Worm (Caenorhabditis elegans) whole organism, dauer: ENCODE data around the gene ZK795.2.

Source experiments
- unc-62 ChIP-seq: sonication (generic microtip); optimal IDR thresholded peaks from 2 replicates; lab custom pipeline; 2017; ENCODE audit warnings: missing biosample characterization, missing genetic modification reagents, missing genetic modification characterization

The ZK795.2 gene

ce11 chrIV:12560568-12560967 is 1.8 kb upstream of the ZK795.2 start, which contains the start of gene snb-7:
Gene snb-7 (plus strand): TSS chrIV:12560868.
- no peak for TF ChIP-seq unc-62 (GFP tag; lab: Kevin White, UChicago)

ce11 chrIV:12551944-12552343 is 6.8 kb downstream of the ZK795.2 start:
- TF ChIP-seq unc-62 (GFP tag; lab: Kevin White, UChicago) = no peak

ce11 chrIV:12549014-12549413 is 9.8 kb downstream of the ZK795.2 start:
- no peak for TF ChIP-seq unc-62 (GFP tag; lab: Kevin White, UChicago)

- no peak for TF ChIP-seq unc-62 (GFP tag; lab: Kevin White, UChicago)
Measured at ce11 chrIV:12547824-12548223, 11.0 kb downstream of the ZK795.2 start, which contains the start of gene ipmk-1. Gene ipmk-1 (plus strand): TSS chrIV:12548124.

- no peak for TF ChIP-seq unc-62 (GFP tag; lab: Kevin White, UChicago)
Measured at ce11 chrIV:12545902-12546301, 12.9 kb downstream of the ZK795.2 start.

- TF ChIP-seq unc-62 (GFP tag; lab: Kevin White, UChicago) = no peak
Measured at ce11 chrIV:12545393-12545792, 13.4 kb downstream of the ZK795.2 start.

- no peak for TF ChIP-seq unc-62 (GFP tag; lab: Kevin White, UChicago)
Measured at ce11 chrIV:12544624-12545023, 14.2 kb downstream of the ZK795.2 start.

ce11 chrIV:12542011-12542410 is 16.8 kb downstream of the ZK795.2 start, which contains the start of gene ham-1:
Gene ham-1 (plus strand): TSS chrIV:12542183.
- TF ChIP-seq unc-62 (GFP tag; lab: Kevin White, UChicago) = no peak

DNA sequence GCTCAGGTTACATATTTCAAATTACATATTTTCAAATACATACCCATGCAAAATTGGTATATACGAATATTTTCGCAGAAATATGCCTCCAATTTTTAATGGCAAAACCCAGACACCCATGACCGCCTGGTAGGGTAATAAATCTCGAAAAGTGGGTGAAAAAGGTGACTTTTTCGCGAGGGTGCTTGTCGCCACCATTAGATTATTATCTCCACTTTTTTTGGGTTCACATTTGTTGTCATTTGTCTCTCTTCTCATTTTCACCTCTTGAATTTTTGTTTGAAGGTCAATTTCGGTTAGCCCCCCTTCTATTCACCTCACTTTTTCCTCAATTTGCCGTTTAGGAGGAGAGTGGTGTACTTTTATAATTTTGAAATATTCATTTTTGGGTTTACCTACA is 18.5 kb downstream of the ZK795.2 start:
- no peak for TF ChIP-seq unc-62 (GFP tag; lab: Kevin White, UChicago)

DNA sequence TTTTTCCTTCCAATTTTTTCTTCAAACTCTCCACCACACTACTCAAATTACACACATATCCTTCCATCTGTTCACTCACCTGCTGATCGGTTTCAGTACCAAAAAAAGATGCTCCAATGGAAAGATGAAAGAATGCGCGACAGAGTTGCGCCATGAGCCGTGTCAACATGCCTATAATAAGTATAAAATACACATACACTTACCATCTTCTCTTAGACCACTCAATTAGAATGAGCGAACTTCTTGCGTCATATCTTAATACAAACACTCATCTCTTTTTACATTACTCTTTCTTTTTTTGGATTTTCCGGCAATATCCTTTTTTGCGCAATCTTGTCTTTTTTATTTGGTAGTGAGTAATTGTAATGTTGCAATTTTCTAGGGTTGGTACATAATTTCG is 21.1 kb downstream of the ZK795.2 start:
- TF ChIP-seq unc-62 (GFP tag; lab: Kevin White, UChicago) = no peak

- no peak for TF ChIP-seq unc-62 (GFP tag; lab: Kevin White, UChicago)
Measured at ce11 chrIV:12536358-12536757, 22.4 kb downstream of the ZK795.2 start.

DNA sequence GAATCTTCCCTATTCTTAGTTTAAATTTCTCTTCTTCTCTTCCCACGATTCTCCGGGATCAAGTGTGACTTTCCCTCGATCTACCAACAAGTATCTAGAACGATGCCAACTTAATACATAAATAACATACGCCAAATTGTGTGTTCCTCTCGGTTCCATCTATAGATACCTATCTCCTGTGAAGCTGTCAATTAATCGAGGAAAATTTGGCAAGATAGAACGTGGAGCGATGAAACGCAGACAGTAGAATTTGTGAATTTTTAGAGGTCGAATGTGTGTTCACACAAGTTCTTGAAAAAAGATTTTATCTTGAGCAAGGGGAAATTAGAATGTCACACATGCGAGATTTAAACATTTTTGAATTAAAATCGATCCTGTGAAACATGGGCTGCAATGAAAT is 27.3 kb downstream of the ZK795.2 start:
- no peak for TF ChIP-seq unc-62 (GFP tag; lab: Kevin White, UChicago)

- no peak for TF ChIP-seq unc-62 (GFP tag; lab: Kevin White, UChicago)
Measured at ce11 chrIV:12531047-12531446, 27.7 kb downstream of the ZK795.2 start, which contains the start of gene F53B2.5. Gene F53B2.5 (minus strand): TSS chrIV:12531147.

DNA sequence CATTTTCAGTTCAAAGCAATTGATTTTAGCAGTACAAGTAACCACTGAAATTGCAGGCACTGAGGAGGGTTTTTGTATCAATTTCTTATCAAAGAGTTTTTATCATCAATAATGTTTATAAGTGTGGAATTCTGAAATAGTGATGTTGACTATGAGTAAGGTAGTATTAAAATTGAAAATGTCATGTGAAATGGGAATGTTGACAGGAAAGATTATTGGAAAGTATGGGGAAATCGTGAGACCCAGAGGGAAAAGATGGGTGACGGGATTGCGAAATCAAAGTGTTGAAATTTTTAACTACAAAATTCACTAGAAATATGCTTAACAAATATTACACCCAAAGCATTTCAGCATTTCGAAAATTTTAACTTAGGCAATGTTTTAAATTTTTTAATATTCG is 31.6 kb downstream of the ZK795.2 start, which contains the start of gene F53B2.8:
Gene F53B2.8, minus strand, starts transcription at position 180 of the 400 bp plus-strand sequence.
- no peak for TF ChIP-seq unc-62 (GFP tag; lab: Kevin White, UChicago)

DNA sequence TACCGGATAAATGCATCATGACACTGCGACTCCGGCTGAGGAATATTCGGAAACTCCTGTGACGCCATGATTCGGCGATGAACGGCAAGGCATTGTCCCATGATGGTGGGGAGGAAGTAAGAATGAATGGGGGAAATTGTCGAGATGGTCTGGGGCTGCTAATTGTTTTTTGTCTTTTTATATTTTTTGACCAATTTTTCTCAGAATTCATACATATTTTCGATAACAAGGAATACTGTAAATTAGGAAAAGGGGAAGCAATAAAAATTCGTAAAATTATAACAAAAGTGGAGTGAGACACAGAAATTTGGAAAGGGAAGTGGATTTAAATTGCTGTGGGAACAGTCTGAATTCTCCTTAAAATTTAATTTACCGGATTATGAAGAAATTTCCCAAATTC is 33.4 kb downstream of the ZK795.2 start, which contains the start of gene eak-4:
Gene eak-4, minus strand, starts transcription at position 101 of the 400 bp plus-strand sequence.
- no peak for TF ChIP-seq unc-62 (GFP tag; lab: Kevin White, UChicago)

DNA sequence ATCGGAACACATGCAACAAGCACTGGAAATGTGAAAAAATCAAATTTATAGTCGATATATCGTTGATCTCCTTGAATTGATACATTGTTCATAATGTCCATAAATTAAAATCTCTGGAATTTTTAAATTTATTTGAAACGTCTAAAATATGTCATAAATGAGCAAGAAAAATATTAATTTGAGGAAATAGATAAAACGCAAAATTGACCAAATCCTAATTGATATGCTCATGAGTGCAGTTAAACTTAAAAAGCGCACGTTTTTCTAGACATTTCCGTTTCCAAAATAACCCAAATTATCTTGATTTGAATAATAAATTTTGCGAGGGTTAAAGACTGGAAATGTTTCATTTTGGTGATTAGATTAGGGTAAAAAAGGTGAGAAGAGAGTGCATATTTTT is 36.3 kb downstream of the ZK795.2 start, which contains the start of gene sru-13:
Gene sru-13, minus strand, starts transcription at position 101 of the 400 bp plus-strand sequence.
- no peak for TF ChIP-seq unc-62 (GFP tag; lab: Kevin White, UChicago)

DNA sequence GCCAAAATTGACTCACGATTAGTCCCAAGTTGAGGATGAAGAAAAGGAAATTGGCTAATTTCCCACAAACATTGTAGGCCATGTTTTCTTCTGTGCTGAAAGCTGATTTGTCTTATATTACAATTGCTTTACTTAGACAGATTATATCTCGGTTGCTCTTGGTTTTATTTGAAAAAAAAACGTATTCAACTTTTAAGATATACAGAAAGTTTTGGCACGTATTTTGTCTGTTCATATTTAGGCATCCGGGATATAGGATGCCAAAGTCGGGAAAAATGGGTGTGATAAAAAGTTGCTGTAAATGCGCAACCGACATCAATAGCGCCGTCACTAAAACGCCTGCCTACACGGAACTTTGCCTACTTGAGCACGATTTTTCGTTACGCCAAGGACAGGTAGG is 38.6 kb downstream of the ZK795.2 start, which contains the start of gene tsp-4:
Gene tsp-4, minus strand, starts transcription at position 101 of the 400 bp plus-strand sequence.
- TF ChIP-seq unc-62 (GFP tag; lab: Kevin White, UChicago) = no peak
